Worm (Caenorhabditis elegans): ENCODE results near the gene fbxb-87.

Gene fbxb-87

DNA sequence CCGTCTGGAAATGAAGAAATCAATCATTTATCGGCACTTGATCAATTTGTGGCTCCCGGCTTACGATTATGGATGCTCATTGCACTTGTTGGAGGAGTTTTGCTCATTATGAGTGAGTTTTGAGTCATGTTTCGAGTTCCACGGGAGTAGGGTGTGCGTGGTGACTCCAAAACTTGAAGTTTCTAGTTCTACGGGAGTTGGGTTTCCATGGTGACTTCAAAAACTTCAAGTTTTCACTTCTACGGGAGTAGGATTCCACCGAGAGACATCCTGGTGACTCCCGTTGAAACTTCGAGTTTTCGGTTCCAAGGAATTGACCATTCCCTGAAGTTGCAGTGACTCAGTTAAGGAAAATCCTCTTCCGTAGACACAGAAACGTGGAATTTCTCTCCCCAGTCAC, 37.5 kb upstream of the fbxb-87 start:
- TF ChIP-seq pag-3 (tag; optimal IDR thresholded peaks at IDR 0.05; ENCODE audit: borderline replicate concordance) (peak; percentile 45), pat-9 (tag; optimal IDR thresholded peaks at IDR 0.05) (no peak), hlh-13 (GFP tag; optimal IDR thresholded peaks at IDR 0.05) (peak; percentile 30), ttx-3 (tag; optimal IDR thresholded peaks at IDR 0.05) (no peak), dmd-4 (tag; optimal IDR thresholded peaks at IDR 0.05; ENCODE audit: borderline replicate concordance) (peak; percentile 95), hlh-8 (tag; optimal IDR thresholded peaks at IDR 0.05) (peak; percentile 88), unc-86 (tag; optimal IDR thresholded peaks at IDR 0.05) (peak; percentile 39), ceh-18 (tag; optimal IDR thresholded peaks at IDR 0.05) (peak; percentile 21), pax-1 (tag; optimal IDR thresholded peaks at IDR 0.05) (no peak), ztf-16 (tag; optimal IDR thresholded peaks at IDR 0.05) (peak; percentile 85), zip-5 (tag; optimal IDR thresholded peaks at IDR 0.05) (peak; percentile 93), gmeb-2 (tag; optimal IDR thresholded peaks at IDR 0.05) (peak; percentile 0), ahr-1 (tag; optimal IDR thresholded peaks at IDR 0.05) (peak; percentile 86), ref-2 (tag; optimal IDR thresholded peaks at IDR 0.05) (peak; percentile 95), C38D4.7 (GFP tag; optimal IDR thresholded peaks at IDR 0.05) (peak; percentile 56), hlh-15 (tag; optimal IDR thresholded peaks at IDR 0.05) (no peak), che-1 (tag; optimal IDR thresholded peaks at IDR 0.05) (no peak), tbx-2 (tag; optimal IDR thresholded peaks at IDR 0.05) (peak; percentile 98), rnt-1 (tag; optimal IDR thresholded peaks at IDR 0.05) (peak; percentile 95), T23F11.4 (GFP tag; optimal IDR thresholded peaks at IDR 0.05) (no peak), ama-1 (optimal IDR thresholded peaks at IDR 0.05) (no peak), pha-2 (tag; optimal IDR thresholded peaks at IDR 0.05) (peak; percentile 58), sox-2 (GFP tag; IDR thresholded peaks at IDR 0.05) (no peak), Y22D7AL.16 (tag; optimal IDR thresholded peaks at IDR 0.05) (peak; percentile 46), ceh-45 (GFP tag; IDR thresholded peaks at IDR 0.05) (peak; percentile 26; the same call in 1 of the 2 replicates), syd-9 (tag; optimal IDR thresholded peaks at IDR 0.05) (peak; percentile 61), K09A11.1 (tag; optimal IDR thresholded peaks at IDR 0.05; ENCODE audit: insufficient read depth) (no peak), ceh-14 (tag; optimal IDR thresholded peaks at IDR 0.05) (peak; percentile 96), npax-4 (tag; optimal IDR thresholded peaks at IDR 0.05) (no peak), madf-2 (tag; optimal IDR thresholded peaks at IDR 0.05) (peak; percentile 1), unc-3 (GFP tag; conservative IDR thresholded peaks at IDR 0.05) (no peak), unc-3 (tag; optimal IDR thresholded peaks at IDR 0.05) (peak; percentile 49), pros-1 (tag; optimal IDR thresholded peaks at IDR 0.05) (no peak), dve-1 (tag; optimal IDR thresholded peaks at IDR 0.05) (no peak), F13H6.1 (tag; optimal IDR thresholded peaks at IDR 0.05) (peak; percentile 93), tbx-7 (tag; optimal IDR thresholded peaks at IDR 0.05) (peak; percentile 95), fkh-10 (GFP tag; optimal IDR thresholded peaks at IDR 0.05) (no peak), hlh-30 (tag; optimal IDR thresholded peaks at IDR 0.05; ENCODE audit: insufficient read depth) (no peak), unc-42 (tag; optimal IDR thresholded peaks at IDR 0.05) (no peak), nhr-232 (tag; optimal IDR thresholded peaks at IDR 0.05) (peak; percentile 2), fax-1 (tag; optimal IDR thresholded peaks at IDR 0.05) (peak; percentile 95), pqm-1 (tag; optimal IDR thresholded peaks at IDR 0.05) (peak; percentile 78), ceh-9 (tag; optimal IDR thresholded peaks at IDR 0.05) (no peak), odd-2 (tag; optimal IDR thresholded peaks at IDR 0.05) (no peak), ceh-48 (tag; optimal IDR thresholded peaks at IDR 0.05) (peak; percentile 24), ceh-30 (tag; optimal IDR thresholded peaks at IDR 0.05) (no peak), ceh-19 (GFP tag; optimal IDR thresholded peaks at IDR 0.05) (peak; percentile 53), nfya-1 (tag; optimal IDR thresholded peaks at IDR 0.05) (no peak), elt-2 (tag; optimal IDR thresholded peaks at IDR 0.05) (peak; percentile 84), fkh-6 (tag; optimal IDR thresholded peaks at IDR 0.05) (peak; percentile 73), K02D7.2 (tag; optimal IDR thresholded peaks at IDR 0.05) (no peak), eyg-1 (tag; optimal IDR thresholded peaks at IDR 0.05) (peak; percentile 15), sox-4 (tag; optimal IDR thresholded peaks at IDR 0.05) (peak; percentile 3), ceh-34 (tag; optimal IDR thresholded peaks at IDR 0.05) (peak; percentile 91)
